Worm (Caenorhabditis elegans) whole organism, L4 larva: ENCODE data around the gene Y49F6A.5.
"Not testable (repeated sequence)": the region's sequence is repeated elsewhere in the genome, so short reads cannot be mapped to it uniquely, and the experiment has no call there.

ENCODE experiments used
- D1046.2 ChIP-seq: fragments of 200-800 bp; sonication (Bioruptor generic); IDR thresholded peaks from 2 replicates; pipeline ENCODE4 v1.3.6; 2022; ENCODE audit warnings: missing genetic modification characterization, missing compliant biosample characterization
- F26F4.8 ChIP-seq: fragments of 200-800 bp; sonication (Bioruptor generic); conservative IDR thresholded peaks from 2 replicates; pipeline ENCODE4 v1.3.6; 2022; ENCODE audit warnings: missing genetic modification characterization, missing compliant biosample characterization
- F37D6.2 ChIP-seq: sonication (generic microtip); optimal IDR thresholded peaks from 2 replicates; lab custom pipeline; 2016; ENCODE audit warnings: mild to moderate bottlenecking, missing genetic modification characterization, missing compliant biosample characterization
- F44E2.7 ChIP-seq: fragments of 200-800 bp; sonication (Bioruptor generic); IDR thresholded peaks from 2 replicates; pipeline ENCODE4 v2.1.2; 2022; ENCODE audit warnings: missing genetic modification characterization, missing compliant biosample characterization
- F49E8.2 ChIP-seq: sonication (generic microtip); optimal IDR thresholded peaks from 2 replicates; lab custom pipeline; 2016; ENCODE audit warnings: missing compliant biosample characterization, mild to moderate bottlenecking, missing genetic modification characterization, borderline replicate concordance
- T26A8.4 ChIP-seq: fragments of 200-800 bp; sonication (Bioruptor generic); IDR thresholded peaks from 2 replicates; pipeline ENCODE4 v1.3.6; 2022; ENCODE audit warnings: missing genetic modification characterization, missing compliant biosample characterization
- Y48G9A.11 ChIP-seq: fragments of 200-800 bp; sonication (Bioruptor generic); IDR thresholded peaks from 2 replicates; pipeline ENCODE4 v1.3.6; 2022; ENCODE audit warnings: missing genetic modification reagents, missing genetic modification characterization, missing compliant biosample characterization
- Y5F2A.4 ChIP-seq: fragments of 200-800 bp; sonication (Bioruptor generic); optimal IDR thresholded peaks from 2 replicates; lab custom pipeline; 2018; ENCODE audit warnings: mild to moderate bottlenecking, missing genetic modification characterization, missing compliant biosample characterization
- ZK546.5 ChIP-seq, 2 experiments: sonication (generic microtip); optimal IDR thresholded peaks; 2 replicates each; lab custom pipeline; 2017; ENCODE audit warnings: missing biosample characterization in 2 of 2, missing genetic modification characterization in 2 of 2
- aha-1 ChIP-seq: fragments of 150-350 bp; peaks from one replicate; lab custom pipeline; 2014; ENCODE audit warnings: missing biosample characterization, missing genetic modification characterization
- arid-1 ChIP-seq: fragments of 200-800 bp; sonication (Bioruptor generic); conservative IDR thresholded peaks from 2 replicates; pipeline ENCODE4 v1.3.6; 2022; ENCODE audit warnings: missing genetic modification reagents, missing genetic modification characterization, missing compliant biosample characterization
- attf-4 ChIP-seq: sonication (generic microtip); optimal IDR thresholded peaks from 3 replicates; lab custom pipeline; 2017; ENCODE audit warnings: missing biosample characterization, missing genetic modification characterization
- ceh-20 ChIP-seq: fragments of 200-800 bp; sonication (Bioruptor generic); IDR thresholded peaks from 2 replicates; pipeline ENCODE4 v1.3.6; 2022; ENCODE audit warnings: missing genetic modification reagents, missing genetic modification characterization, missing compliant biosample characterization
- ceh-62 ChIP-seq: sonication (generic microtip); optimal IDR thresholded peaks from 2 replicates; lab custom pipeline; 2017; ENCODE audit warnings: missing biosample characterization, missing genetic modification characterization
- ces-1 ChIP-seq: fragments of 150-350 bp; sonication (generic microtip); optimal IDR thresholded peaks from 4 replicates; lab custom pipeline; 2014; ENCODE audit warnings: missing biosample characterization, missing genetic modification reagents, missing genetic modification characterization
- ctbp-1 ChIP-seq: fragments of 200-800 bp; sonication (Bioruptor generic); IDR thresholded peaks from 2 replicates; pipeline ENCODE4 v1.3.6; 2022; ENCODE audit warnings: missing genetic modification reagents, missing genetic modification characterization, missing compliant biosample characterization
- dmd-8 ChIP-seq: fragments of 200-800 bp; sonication (Bioruptor generic); IDR thresholded peaks from 2 replicates; pipeline ENCODE4 v1.3.6; 2022; ENCODE audit warnings: missing genetic modification characterization, missing compliant biosample characterization
- egl-43 ChIP-seq: fragments of 200-800 bp; sonication (Bioruptor generic); IDR thresholded peaks from 2 replicates; pipeline ENCODE4 v1.3.6; 2022; ENCODE audit warnings: missing genetic modification reagents, missing genetic modification characterization, missing compliant biosample characterization
- lin-38 ChIP-seq: fragments of 200-800 bp; sonication (Bioruptor generic); IDR thresholded peaks from 2 replicates; pipeline ENCODE4 v1.3.6; 2022; ENCODE audit warnings: missing genetic modification reagents, missing genetic modification characterization, missing compliant biosample characterization
- madf-5 ChIP-seq, 2 experiments: fragments of 200-800 bp; sonication (Bioruptor generic); IDR thresholded peaks; 2 replicates each; pipeline ENCODE4 v1.3.6; 2022; ENCODE audit warnings: missing compliant biosample characterization in 2 of 2, missing genetic modification characterization in 2 of 2
- mdl-1 ChIP-seq, 2 experiments: fragments of 150-350 bp in 1 of 2; sonication (generic microtip) in 1 of 2; optimal IDR thresholded peaks; 2 replicates each; lab custom pipeline; 2014 to 2017; ENCODE audit warnings: missing biosample characterization in 2 of 2, missing genetic modification characterization in 2 of 2
- mdt-29 ChIP-seq: fragments of 200-800 bp; sonication (Bioruptor generic); IDR thresholded peaks from 2 replicates; pipeline ENCODE4 v1.3.6; 2022; ENCODE audit warnings: missing genetic modification reagents, missing genetic modification characterization, missing compliant biosample characterization
- nhr-10 ChIP-seq: fragments of 150-350 bp; optimal IDR thresholded peaks from 2 replicates; lab custom pipeline; 2014; ENCODE audit warnings: missing biosample characterization, missing genetic modification characterization
- nhr-237 ChIP-seq: sonication (generic microtip); optimal IDR thresholded peaks from 2 replicates; lab custom pipeline; 2017; ENCODE audit warnings: missing biosample characterization, missing genetic modification characterization
- nhr-41 ChIP-seq: fragments of 200-800 bp; sonication (Bioruptor generic); IDR thresholded peaks from 2 replicates; pipeline ENCODE4 v1.3.6; 2022; ENCODE audit warnings: missing genetic modification reagents, missing genetic modification characterization, missing compliant biosample characterization
- nhr-42 ChIP-seq: fragments of 200-800 bp; sonication (Bioruptor generic); IDR thresholded peaks from 2 replicates; pipeline ENCODE4 v1.3.6; 2022; ENCODE audit warnings: missing genetic modification characterization, missing compliant biosample characterization
- nhr-48 ChIP-seq: sonication (generic microtip); optimal IDR thresholded peaks from 2 replicates; lab custom pipeline; 2016; ENCODE audit warnings: mild to moderate bottlenecking, missing genetic modification characterization, missing compliant biosample characterization
- nhr-6 ChIP-seq: fragments of 150-350 bp; optimal IDR thresholded peaks from 2 replicates; lab custom pipeline; 2014; ENCODE audit warnings: missing biosample characterization, missing genetic modification characterization
- nhr-77 ChIP-seq: fragments of 150-350 bp; optimal IDR thresholded peaks from 2 replicates; lab custom pipeline; 2014; ENCODE audit warnings: missing biosample characterization, missing genetic modification characterization
- pha-4 ChIP-seq, 2 experiments: fragments of 150-350 bp in 1 of 2; fragments of 200-800 bp in 1 of 2; sonication (Bioruptor generic) in 1 of 2; IDR thresholded peaks in 1 of 2; optimal IDR thresholded peaks in 1 of 2; 2 replicates each; pipeline versions ENCODE4 v1.3.6 to Lab custom; 2014 to 2022; ENCODE audit warnings: missing genetic modification characterization in 2 of 2, missing genetic modification reagents in 2 of 2, missing biosample characterization in 1 of 2, missing compliant biosample characterization in 1 of 2
- php-3 ChIP-seq: fragments of 200-800 bp; sonication (Bioruptor generic); IDR thresholded peaks from 2 replicates; pipeline ENCODE4 v1.3.6; 2022; ENCODE audit warnings: missing genetic modification reagents, missing genetic modification characterization, missing compliant biosample characterization
- pqm-1 ChIP-seq: sonication (generic microtip); optimal IDR thresholded peaks from 2 replicates; lab custom pipeline; 2017; ENCODE audit warnings: missing biosample characterization, missing genetic modification characterization
- unc-62 ChIP-seq, 3 experiments: fragments of 150-350 bp in 1 of 3; sonication (generic microtip); optimal IDR thresholded peaks in 2 of 3; peaks in 1 of 3; 1 replicate in 1 of 3; 2 replicates in 2 of 3; lab custom pipeline; 2014 to 2017; ENCODE audit warnings: missing biosample characterization in 3 of 3, missing genetic modification characterization in 3 of 3, missing genetic modification reagents in 3 of 3, missing genotype in 1 of 3
- zip-11 ChIP-seq: fragments of 200-800 bp; sonication (Bioruptor generic); IDR thresholded peaks from 2 replicates; pipeline ENCODE4 v1.3.6; 2022; ENCODE audit warnings: missing genetic modification characterization, missing compliant biosample characterization
- zip-2 ChIP-seq: fragments of 150-350 bp; optimal IDR thresholded peaks from 2 replicates; lab custom pipeline; 2014; ENCODE audit warnings: missing biosample characterization, missing genetic modification characterization
- ztf-7 ChIP-seq: fragments of 150-350 bp; optimal IDR thresholded peaks from 2 replicates; lab custom pipeline; 2014; ENCODE audit warnings: missing biosample characterization, missing genetic modification characterization

The Y49F6A.5 gene

DNA sequence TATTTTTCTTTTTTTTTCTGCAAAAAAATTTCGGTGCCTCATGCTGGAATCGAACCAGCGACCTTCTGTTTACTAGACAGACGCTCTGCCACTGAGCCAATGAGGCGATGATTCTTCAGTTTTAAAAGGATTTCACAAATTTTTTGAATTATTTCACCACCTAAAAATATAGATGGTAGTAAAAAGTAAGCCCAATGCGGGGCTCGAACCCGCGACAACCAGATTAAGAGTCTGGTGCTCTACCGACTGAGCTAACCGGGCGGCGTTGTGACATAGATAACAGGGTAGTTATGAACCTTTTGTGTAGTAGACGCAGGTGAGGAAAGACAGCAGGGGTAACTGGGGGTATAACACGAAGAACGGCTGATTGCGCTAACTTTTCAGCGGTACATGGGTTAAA lies 42.1 kb downstream of the Y49F6A.5 start (continued):
- peak; percentile 52 for TF ChIP-seq Y5F2A.4
- peak; percentile 21 for TF ChIP-seq F49E8.2 (tag; lab: Kevin White, UChicago)
- TF ChIP-seq mdt-29 (GFP tag; lab: Robert Waterston, UW): peak; percentile 77
- peak; percentile 67 for TF ChIP-seq T26A8.4 (GFP tag; lab: Robert Waterston, UW)
- peak in 1 of 2 experiments; percentile 66 for TF ChIP-seq unc-62 (GFP tag; optimal IDR thresholded peaks at IDR 0.05 in 1 of 2; lab: Kevin White, UChicago)
- not testable (repeated sequence) for TF ChIP-seq unc-62 (tag; optimal IDR thresholded peaks at IDR 0.05; lab: Kevin White, UChicago)
- peak; percentile 72; the same call in 1 of the 2 replicates for TF ChIP-seq ctbp-1 (GFP tag; lab: Robert Waterston, UW)
- TF ChIP-seq madf-5 (GFP tag; IDR thresholded peaks at IDR 0.05; lab: Robert Waterston, UW): peak; percentile 20 to 83; a peak in 2 of 4 replicates
- peak; percentile 67; the same call in 1 of the 2 replicates for TF ChIP-seq Y48G9A.11 (GFP tag; lab: Robert Waterston, UW)

DNA sequence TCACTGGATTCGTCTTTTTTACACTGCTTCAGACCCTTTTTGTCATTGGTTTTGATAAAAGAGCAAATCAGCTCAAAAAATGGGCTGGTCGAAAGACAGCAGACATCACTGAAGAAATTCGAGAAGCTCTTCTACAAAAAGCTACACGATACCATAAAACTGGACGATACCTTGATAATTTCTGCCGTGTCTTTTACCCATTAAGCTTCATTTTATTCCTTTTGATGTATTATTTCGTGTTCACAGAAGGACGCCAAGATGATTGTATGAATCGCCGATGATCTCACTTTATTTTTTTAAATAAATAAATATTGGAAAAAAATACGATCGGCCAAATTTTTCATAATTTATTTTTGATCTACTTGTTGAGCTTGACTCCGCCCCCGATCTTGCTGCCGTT lies 42.6 kb downstream of the Y49F6A.5 start:
- no peak for TF ChIP-seq nhr-41 (GFP tag; lab: Robert Waterston, UW)
- peak in 1 of 2 experiments; percentile 91 for TF ChIP-seq unc-62 (GFP tag; optimal IDR thresholded peaks at IDR 0.05 in 1 of 2; lab: Kevin White, UChicago)
- no peak for TF ChIP-seq unc-62 (tag; optimal IDR thresholded peaks at IDR 0.05; lab: Kevin White, UChicago)
- TF ChIP-seq ceh-20 (GFP tag; lab: Robert Waterston, UW): no peak

ce11 chrII:3562419-3562818 lies 47.2 kb downstream of the Y49F6A.5 start, which contains the start of gene W10G11.3:
Gene W10G11.3 (minus strand): TSS chrII:3562519.
- no peak for TF ChIP-seq php-3
- no peak for TF ChIP-seq dmd-8 (GFP tag; lab: Robert Waterston, UW)
- no peak for TF ChIP-seq ces-1 (GFP tag; lab: Kevin White, UChicago)
- no peak for TF ChIP-seq mdl-1 (tag; optimal IDR thresholded peaks at IDR 0.05; lab: Kevin White, UChicago)
- no peak for TF ChIP-seq nhr-237 (tag; lab: Kevin White, UChicago)
- TF ChIP-seq D1046.2: no peak
- TF ChIP-seq nhr-77 (tag; lab: Kevin White, UChicago): no peak
- TF ChIP-seq zip-11 (GFP tag; lab: Robert Waterston, UW): no peak
- TF ChIP-seq F37D6.2 (tag; lab: Kevin White, UChicago): no peak
- TF ChIP-seq ceh-62 (tag; lab: Kevin White, UChicago): no peak
- TF ChIP-seq pha-4 (GFP tag; IDR thresholded peaks at IDR 0.05; lab: Robert Waterston, UW): no peak
- TF ChIP-seq pha-4 (tag; optimal IDR thresholded peaks at IDR 0.05; lab: Kevin White, UChicago): no peak
- no peak for TF ChIP-seq F26F4.8 (GFP tag; lab: Robert Waterston, UW)
- no peak for TF ChIP-seq nhr-42
- no peak for TF ChIP-seq nhr-48 (tag; lab: Kevin White, UChicago)
- no peak for TF ChIP-seq nhr-10 (tag; lab: Kevin White, UChicago)
- no peak for TF ChIP-seq egl-43 (GFP tag; lab: Robert Waterston, UW)
- no peak for TF ChIP-seq unc-62 (GFP tag; optimal IDR thresholded peaks at IDR 0.05 in 1 of 2; lab: Kevin White, UChicago)
- no peak for TF ChIP-seq unc-62 (tag; optimal IDR thresholded peaks at IDR 0.05; lab: Kevin White, UChicago)

DNA sequence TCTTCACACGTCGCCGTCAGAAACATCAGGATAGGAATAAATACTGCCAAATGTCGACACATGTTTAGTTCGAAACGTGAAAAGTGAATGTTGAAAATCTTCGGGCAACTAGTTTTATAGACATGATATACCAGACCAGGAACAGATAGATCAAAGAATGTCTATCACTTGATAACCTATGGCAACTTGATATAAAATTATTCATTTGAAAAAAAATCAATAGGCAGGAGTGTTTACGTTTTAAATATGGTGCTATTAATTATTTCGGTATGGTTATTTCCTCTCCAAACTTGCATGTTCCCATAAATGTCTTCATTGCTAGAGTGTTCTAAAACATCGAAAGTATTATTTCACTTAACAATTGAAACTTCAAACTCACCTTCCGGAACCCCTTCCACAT lies 48.1 kb downstream of the Y49F6A.5 start, which contains the start of gene W10G11.2:
Gene W10G11.2, minus strand, starts transcription at position 101 of the 400 bp plus-strand sequence.
- no peak for TF ChIP-seq ztf-7
- no peak for TF ChIP-seq ZK546.5 (tag; optimal IDR thresholded peaks at IDR 0.05; lab: Kevin White, UChicago)
- TF ChIP-seq nhr-6 (tag; lab: Kevin White, UChicago): no peak
- TF ChIP-seq aha-1: no peak
- TF ChIP-seq ces-1 (GFP tag; lab: Kevin White, UChicago): no peak
- TF ChIP-seq attf-4 (tag; lab: Kevin White, UChicago): no peak
- no peak for TF ChIP-seq lin-38 (GFP tag; lab: Robert Waterston, UW)
- no peak for TF ChIP-seq arid-1 (GFP tag; lab: Robert Waterston, UW)
- no peak for TF ChIP-seq pqm-1
- no peak for TF ChIP-seq D1046.2
- TF ChIP-seq F44E2.7 (GFP tag; lab: Robert Waterston, UW): no peak
- no peak for TF ChIP-seq zip-2
